Fruit fly (Drosophila melanogaster): Measurements from ENCODE around the gene CG34241.

The CG34241 gene

DNA sequence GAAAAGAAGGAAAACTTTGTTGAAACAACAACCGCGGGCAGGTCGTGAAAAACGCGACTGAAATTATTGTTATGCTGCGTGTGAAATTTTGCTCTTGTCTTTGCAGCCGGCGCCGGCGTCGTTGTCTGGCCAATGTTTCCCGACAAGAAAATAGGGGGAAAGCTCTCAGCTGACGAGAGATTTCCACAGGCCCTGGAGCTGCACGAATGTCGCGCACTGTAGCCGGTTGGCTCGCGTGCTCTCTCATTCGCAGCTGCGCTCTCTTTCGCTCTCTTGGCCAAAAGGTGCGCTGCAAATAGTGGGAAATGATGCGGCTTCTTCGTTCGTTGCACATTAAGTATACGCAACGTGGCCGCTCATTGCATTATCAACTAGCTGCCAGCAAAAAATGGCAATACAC is 35.9 kb downstream of the CG34241 start, which contains the start of gene CG9760:
TSS of gene CG9760 (minus strand) at position 43 of the 400 bp plus-strand sequence.
- no peak for TF ChIP-seq noc (tag; optimal IDR thresholded peaks at IDR 0.05)

DNA sequence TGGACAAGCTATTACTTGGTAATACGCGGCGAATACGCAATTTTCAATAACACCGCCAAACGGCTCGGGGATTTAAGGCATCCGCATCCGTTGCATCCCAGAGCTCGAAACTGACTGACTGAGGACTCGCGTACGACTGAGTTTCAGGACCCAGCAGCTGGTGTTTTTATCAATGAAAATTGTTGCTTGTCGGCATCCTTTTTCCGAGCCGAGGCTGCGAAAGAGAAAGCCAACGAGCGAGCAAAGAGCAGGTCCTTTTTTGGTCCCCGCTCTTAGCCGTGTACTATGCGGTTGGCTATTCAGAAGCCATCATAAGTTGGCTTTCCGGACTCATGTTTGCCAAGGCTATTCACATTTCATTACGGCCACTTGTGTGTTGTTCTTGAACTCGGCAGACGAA is 47.6 kb downstream of the CG34241 start, which contains the start of gene Rh7:
TSS of gene Rh7 (minus strand) at position 101 of the 400 bp plus-strand sequence.
- no peak for TF ChIP-seq noc (tag; optimal IDR thresholded peaks at IDR 0.05)

DNA sequence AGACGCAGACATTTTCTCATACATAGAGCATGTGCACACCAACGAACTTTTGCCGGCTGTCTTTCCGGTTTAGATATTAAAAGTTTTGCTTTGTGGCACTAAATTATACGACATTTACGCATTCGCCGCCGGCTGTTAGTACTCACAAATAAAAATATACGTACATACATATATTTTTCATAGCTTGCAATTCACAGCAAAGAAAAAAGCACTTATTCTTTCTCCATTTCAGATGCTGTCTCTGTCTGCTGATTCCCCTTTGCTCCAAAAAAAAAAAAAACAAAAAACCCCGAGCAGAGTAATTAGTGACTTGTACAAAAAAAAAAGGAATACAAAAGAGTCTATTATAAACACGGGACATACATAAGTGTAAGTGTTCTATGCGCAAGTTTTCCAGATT is 49.5 kb downstream of the CG34241 start, which contains the start of gene CAH2:
TSS of gene CAH2 (plus strand) at position 301 of the 400 bp plus-strand sequence.
- TF ChIP-seq noc (tag; optimal IDR thresholded peaks at IDR 0.05), result no peak
